Worm (Caenorhabditis elegans) whole organism, L3 larva: ENCODE results near the gene nspc-16.

Experiments used
- ZK546.5 ChIP-seq: sonication (generic microtip); optimal IDR thresholded peaks from 2 replicates; lab custom pipeline; 2017; ENCODE audit warnings: missing biosample characterization, missing genetic modification characterization
- aly-2 ChIP-seq: fragments of 150-350 bp; optimal IDR thresholded peaks from 2 replicates; lab custom pipeline; 2014; ENCODE audit warnings: missing biosample characterization, missing genetic modification characterization
- ama-1 ChIP-seq: fragments of 150-350 bp; optimal IDR thresholded peaks from 2 replicates; lab custom pipeline; 2018
- ceh-16 ChIP-seq: sonication (generic microtip); optimal IDR thresholded peaks from 2 replicates; lab custom pipeline; 2017; ENCODE audit warnings: missing biosample characterization, missing genetic modification characterization
- ceh-28 ChIP-seq: fragments of 150-350 bp; optimal IDR thresholded peaks from 2 replicates; lab custom pipeline; 2014; ENCODE audit warnings: missing biosample characterization, missing genetic modification reagents, missing genetic modification characterization
- ceh-82 ChIP-seq: fragments of 150-350 bp; optimal IDR thresholded peaks from 2 replicates; lab custom pipeline; 2014; ENCODE audit warnings: missing biosample characterization, missing genetic modification characterization
- ceh-9 ChIP-seq: sonication (generic microtip); optimal IDR thresholded peaks from 2 replicates; lab custom pipeline; 2018; ENCODE audit warnings: missing biosample characterization, missing genetic modification characterization
- egl-27 ChIP-seq: sonication (generic microtip); optimal IDR thresholded peaks from 4 replicates; lab custom pipeline; 2017; ENCODE audit warnings: missing biosample characterization, missing genetic modification reagents, missing genetic modification characterization
- elt-1 ChIP-seq: fragments of 150-350 bp; optimal IDR thresholded peaks from 2 replicates; lab custom pipeline; 2014; ENCODE audit warnings: missing biosample characterization, missing genetic modification characterization
- elt-2 ChIP-seq: sonication (generic microtip); optimal IDR thresholded peaks from 2 replicates; lab custom pipeline; 2016; ENCODE audit warnings: missing genetic modification reagents, mild to moderate bottlenecking, missing genetic modification characterization, missing compliant biosample characterization
- eor-1 ChIP-seq, 2 experiments: fragments of 150-350 bp; optimal IDR thresholded peaks; 2 replicates each; lab custom pipeline; 2014 to 2018; ENCODE audit warnings: missing biosample characterization in 2 of 2, missing genetic modification characterization in 2 of 2
- fkh-10 ChIP-seq: sonication (generic microtip); optimal IDR thresholded peaks from 2 replicates; lab custom pipeline; 2017; ENCODE audit warnings: missing biosample characterization, missing genetic modification reagents, missing genetic modification characterization
- fos-1 ChIP-seq: fragments of 150-350 bp; optimal IDR thresholded peaks from 2 replicates; lab custom pipeline; 2014; ENCODE audit warnings: missing biosample characterization, missing genetic modification characterization
- jun-1 ChIP-seq: fragments of 150-350 bp; optimal IDR thresholded peaks from 2 replicates; lab custom pipeline; 2014; ENCODE audit warnings: missing biosample characterization, missing genetic modification reagents, missing genetic modification characterization
- lin-15B ChIP-seq: fragments of 150-350 bp; optimal IDR thresholded peaks from 2 replicates; lab custom pipeline; 2014; ENCODE audit warnings: missing biosample characterization, missing genetic modification characterization
- lin-39 ChIP-seq: fragments of 150-350 bp; optimal IDR thresholded peaks from 2 replicates; lab custom pipeline; 2018; ENCODE audit warnings: missing biosample characterization, missing genetic modification reagents, missing genetic modification characterization
- mdl-1 ChIP-seq: fragments of 150-350 bp; optimal IDR thresholded peaks from 2 replicates; lab custom pipeline; 2014; ENCODE audit warnings: missing biosample characterization, missing genetic modification characterization
- nfya-1 ChIP-seq: sonication (generic microtip); optimal IDR thresholded peaks from 2 replicates; lab custom pipeline; 2017; ENCODE audit warnings: missing genetic modification characterization, mild to moderate bottlenecking, missing compliant biosample characterization, antibody characterized with exemption, moderate library complexity; ENCODE audit not compliant: insufficient read depth
- nhr-11 ChIP-seq: fragments of 150-350 bp; optimal IDR thresholded peaks from 2 replicates; lab custom pipeline; 2014; ENCODE audit warnings: missing biosample characterization, missing genetic modification characterization
- nhr-23 ChIP-seq: fragments of 150-350 bp; optimal IDR thresholded peaks from 2 replicates; lab custom pipeline; 2014; ENCODE audit warnings: missing biosample characterization, missing genetic modification reagents, missing genetic modification characterization
- nhr-25 ChIP-seq: sonication (generic microtip); optimal IDR thresholded peaks from 2 replicates; lab custom pipeline; 2017; ENCODE audit warnings: missing biosample characterization, missing genetic modification characterization
- nhr-43 ChIP-seq: sonication (generic microtip); optimal IDR thresholded peaks from 2 replicates; lab custom pipeline; 2016; ENCODE audit warnings: mild to moderate bottlenecking, missing genetic modification characterization, missing compliant biosample characterization; ENCODE audit not compliant: poor library complexity, severe bottlenecking
- nhr-76 ChIP-seq: fragments of 150-350 bp; sonication (generic microtip); optimal IDR thresholded peaks from 5 replicates; lab custom pipeline; 2014; ENCODE audit warnings: missing biosample characterization, missing genetic modification characterization
- nhr-77 ChIP-seq: fragments of 150-350 bp; optimal IDR thresholded peaks from 2 replicates; lab custom pipeline; 2014; ENCODE audit warnings: missing biosample characterization, missing genetic modification characterization
- pha-4 ChIP-seq: fragments of 150-350 bp; optimal IDR thresholded peaks from 2 replicates; lab custom pipeline; 2014; ENCODE audit warnings: missing biosample characterization, missing genetic modification reagents, missing genetic modification characterization
- pqm-1 ChIP-seq: fragments of 150-350 bp; optimal IDR thresholded peaks from 2 replicates; lab custom pipeline; 2017; ENCODE audit warnings: missing biosample characterization, missing genetic modification characterization, inconsistent platforms
- skn-1 ChIP-seq: fragments of 150-350 bp; optimal IDR thresholded peaks from 2 replicates; lab custom pipeline; 2014; ENCODE audit warnings: missing biosample characterization, missing genetic modification characterization
- snpc-4 ChIP-seq: fragments of 150-350 bp; optimal IDR thresholded peaks from 2 replicates; lab custom pipeline; 2014; ENCODE audit warnings: missing biosample characterization, missing genetic modification characterization
- unc-39 ChIP-seq: sonication (generic microtip); optimal IDR thresholded peaks from 4 replicates; lab custom pipeline; 2017; ENCODE audit warnings: missing biosample characterization, missing genetic modification characterization
- unc-62 ChIP-seq: fragments of 150-350 bp; sonication (generic microtip); optimal IDR thresholded peaks from 4 replicates; lab custom pipeline; 2014; ENCODE audit warnings: missing biosample characterization, missing genetic modification reagents, missing genetic modification characterization
- zag-1 ChIP-seq: fragments of 150-350 bp; optimal IDR thresholded peaks from 2 replicates; lab custom pipeline; 2014; ENCODE audit warnings: missing biosample characterization, missing genetic modification characterization
- ztf-4 ChIP-seq: fragments of 150-350 bp; optimal IDR thresholded peaks from 2 replicates; lab custom pipeline; 2014; ENCODE audit warnings: missing biosample characterization, missing genetic modification characterization

Gene nspc-16

DNA sequence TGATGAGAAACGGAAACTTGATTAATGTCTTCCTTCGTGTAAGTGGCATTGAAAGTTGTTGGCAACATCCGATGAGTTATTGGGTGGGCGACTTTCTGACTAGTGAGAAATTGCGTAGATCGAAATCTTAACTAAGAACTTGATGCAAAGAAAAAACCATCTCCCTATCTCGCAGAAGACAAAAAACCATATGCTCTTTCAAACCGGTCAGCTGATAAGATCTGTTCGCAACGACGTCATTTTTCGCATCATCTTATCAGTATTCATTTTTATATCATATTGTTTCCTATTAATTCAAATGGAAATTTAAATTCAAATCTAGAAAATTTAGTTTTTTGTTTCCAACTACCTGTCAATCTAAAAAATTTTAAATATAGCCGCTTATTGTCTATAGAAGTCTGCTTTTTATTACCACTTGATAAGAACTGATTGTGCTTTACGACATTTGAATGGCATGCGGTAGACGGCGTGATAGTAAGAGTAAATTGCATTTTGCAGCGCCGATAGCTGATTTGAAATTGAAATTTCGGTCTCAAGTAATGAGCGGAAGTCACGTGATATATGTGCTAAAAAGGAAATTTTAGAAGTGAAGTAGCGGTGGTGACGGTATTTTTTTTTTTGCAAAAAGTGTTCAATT, 22.8 kb upstream of the nspc-16 start:
- TF ChIP-seq elt-2 (tag; lab: Kevin White, UChicago) (peak; percentile 99), pqm-1 (tag; lab: Kevin White, UChicago) (peak; percentile 17), fos-1 (tag; lab: Kevin White, UChicago) (no peak), elt-1 (tag; lab: Kevin White, UChicago) (peak; percentile 84), zag-1 (tag; lab: Kevin White, UChicago) (no peak), ama-1 (lab: Kevin White, UChicago) (no peak), ceh-16 (tag; lab: Kevin White, UChicago) (no peak), fkh-10 (no peak), snpc-4 (tag; lab: Kevin White, UChicago) (no peak), mdl-1 (tag; lab: Kevin White, UChicago) (no peak), nhr-25 (tag; lab: Kevin White, UChicago) (peak; percentile 72), skn-1 (tag; lab: Kevin White, UChicago) (no peak), ZK546.5 (tag; lab: Kevin White, UChicago) (no peak), egl-27 (tag; lab: Kevin White, UChicago) (peak; percentile 36), ceh-28 (tag; lab: Kevin White, UChicago) (no peak), lin-15B (no peak), pha-4 (tag; lab: Kevin White, UChicago) (peak; percentile 14), unc-39 (tag; lab: Kevin White, UChicago) (no peak)

DNA sequence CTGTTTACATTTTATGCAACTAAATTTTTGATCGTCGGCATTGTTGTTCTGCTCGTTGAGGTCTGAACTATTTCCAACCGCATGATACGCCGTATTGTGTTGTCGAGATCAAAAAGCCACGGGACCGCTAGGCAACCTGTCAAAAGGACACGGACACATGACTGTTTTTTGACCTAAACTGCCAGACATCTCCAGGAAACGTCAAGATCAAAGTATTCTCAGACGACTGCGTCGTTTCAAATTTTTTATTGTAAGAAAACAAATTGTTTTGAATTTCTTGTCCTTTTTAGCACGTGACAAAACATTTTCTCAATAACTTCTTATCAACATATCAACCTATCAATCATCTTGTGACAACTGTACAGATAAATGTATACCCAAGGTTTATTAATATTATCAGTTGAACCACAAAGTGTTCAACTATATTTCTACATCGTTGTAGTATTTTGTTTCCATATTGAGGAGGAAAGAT, 21.2 kb upstream of the nspc-16 start:
- TF ChIP-seq aly-2 (tag; lab: Kevin White, UChicago) (no peak), nhr-43 (tag; lab: Kevin White, UChicago) (peak; percentile 82), elt-2 (tag; lab: Kevin White, UChicago) (peak; percentile 97), nfya-1 (tag; lab: Kevin White, UChicago) (peak; percentile 9), nhr-25 (tag; lab: Kevin White, UChicago) (peak; percentile 69), pqm-1 (tag; lab: Kevin White, UChicago) (peak; percentile 83), pha-4 (tag; lab: Kevin White, UChicago) (peak; percentile 61), unc-62 (GFP tag; lab: Kevin White, UChicago) (peak; percentile 45), elt-1 (tag; lab: Kevin White, UChicago) (peak; percentile 19), nhr-11 (tag; lab: Kevin White, UChicago) (no peak), nhr-23 (peak; percentile 13), ZK546.5 (tag; lab: Kevin White, UChicago) (no peak), zag-1 (tag; lab: Kevin White, UChicago) (no peak), jun-1 (tag; lab: Kevin White, UChicago) (peak; percentile 87)

ce11 chrX:14503282-14503681, 20.1 kb upstream of the nspc-16 start:
- TF ChIP-seq elt-1 (tag; lab: Kevin White, UChicago) (peak; percentile 42), ceh-82 (tag; lab: Kevin White, UChicago) (no peak), eor-1 (tag; optimal IDR thresholded peaks at IDR 0.05; lab: Kevin White, UChicago) (no peak), lin-15B (no peak), ceh-9 (tag; lab: Kevin White, UChicago) (no peak), ztf-4 (no peak), jun-1 (tag; lab: Kevin White, UChicago) (no peak), nhr-76 (tag; lab: Kevin White, UChicago) (no peak), ZK546.5 (tag; lab: Kevin White, UChicago) (no peak), ceh-16 (tag; lab: Kevin White, UChicago) (no peak), lin-39 (tag; lab: Kevin White, UChicago) (peak; percentile 23), nhr-25 (tag; lab: Kevin White, UChicago) (peak; percentile 74), fos-1 (tag; lab: Kevin White, UChicago) (no peak), nhr-77 (no peak), unc-62 (GFP tag; lab: Kevin White, UChicago) (no peak), egl-27 (tag; lab: Kevin White, UChicago) (no peak), nhr-23 (peak; percentile 69), unc-39 (tag; lab: Kevin White, UChicago) (no peak), nhr-43 (tag; lab: Kevin White, UChicago) (peak; percentile 17)
